Worm (Caenorhabditis elegans) whole organism, late embryonic: ENCODE data around the gene F54B11.7.

Experiments
- T23F11.4 ChIP-seq: fragments of 200-800 bp; sonication (Bioruptor generic); optimal IDR thresholded peaks from 2 replicates; lab custom pipeline; 2018; ENCODE audit warnings: mild to moderate bottlenecking, missing genetic modification characterization, missing compliant biosample characterization
- nhr-11 ChIP-seq: fragments of 150-350 bp; optimal IDR thresholded peaks from 2 replicates; lab custom pipeline; 2014; ENCODE audit warnings: missing biosample characterization, missing genetic modification characterization

DNA sequence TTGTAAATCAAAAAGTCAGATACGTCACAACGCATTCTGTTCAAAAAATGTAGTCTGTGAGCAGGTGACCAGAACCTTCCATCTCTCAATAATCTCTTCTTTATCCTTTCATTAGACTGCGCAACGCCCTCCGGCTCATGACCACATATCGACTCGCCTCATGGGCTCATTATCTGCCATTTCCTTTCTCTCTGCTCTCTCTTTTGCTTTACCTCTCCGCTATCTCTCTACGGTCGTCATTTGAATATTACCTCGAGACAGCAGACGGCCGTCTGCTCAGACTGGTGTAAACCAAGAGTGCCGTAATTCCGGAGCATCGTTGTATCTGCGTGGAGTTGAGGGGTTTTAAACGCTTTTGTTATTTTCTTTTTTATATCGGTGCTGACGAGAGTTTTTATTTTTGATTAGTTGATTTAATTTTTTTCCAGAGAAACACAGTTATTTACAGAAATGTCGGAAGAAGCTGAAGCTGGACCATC, 2.2 kb upstream of the F54B11.7 start, which contains the start of gene bra-1:
- TF ChIP-seq T23F11.4 (GFP tag; lab: Kevin White, UChicago) (no peak), nhr-11 (tag; lab: Kevin White, UChicago) (no peak)
